Worm (Caenorhabditis elegans) whole organism, young adult: Measurements from ENCODE around the gene rpn-2.

Experiments
- B0261.1 ChIP-seq: sonication (generic microtip); optimal IDR thresholded peaks from 2 replicates; lab custom pipeline; 2016; ENCODE audit warnings: mild to moderate bottlenecking, missing genetic modification characterization, moderate library complexity, missing compliant biosample characterization
- F22D6.2 ChIP-seq: sonication (generic microtip); optimal IDR thresholded peaks from 2 replicates; lab custom pipeline; 2016; ENCODE audit warnings: mild to moderate bottlenecking, missing genetic modification characterization, missing compliant biosample characterization
- F23B12.7 ChIP-seq: sonication (generic microtip); optimal IDR thresholded peaks from 2 replicates; lab custom pipeline; 2017; ENCODE audit warnings: missing genetic modification characterization, mild to moderate bottlenecking, missing compliant biosample characterization, antibody characterized with exemption, moderate library complexity; ENCODE audit not compliant: insufficient read depth
- F33H1.4 ChIP-seq: fragments of 200-800 bp; sonication (Bioruptor generic); IDR thresholded peaks from 2 replicates; pipeline ENCODE4 v1.3.6; 2022; ENCODE audit warnings: missing genetic modification reagents, missing genetic modification characterization, missing compliant biosample characterization
- F52B5.7 ChIP-seq: sonication (generic microtip); optimal IDR thresholded peaks from 2 replicates; lab custom pipeline; 2016; ENCODE audit warnings: mild to moderate bottlenecking, missing genetic modification characterization, missing compliant biosample characterization
- K11D2.4 ChIP-seq: fragments of 200-800 bp; sonication (Bioruptor generic); IDR thresholded peaks from 2 replicates; pipeline ENCODE4 v1.3.6; 2022; ENCODE audit warnings: missing genetic modification reagents, missing genetic modification characterization, missing compliant biosample characterization
- K12H6.12 ChIP-seq: fragments of 200-800 bp; sonication (Bioruptor generic); optimal IDR thresholded peaks from 2 replicates; lab custom pipeline; 2018; ENCODE audit warnings: mild to moderate bottlenecking, missing genetic modification characterization, missing compliant biosample characterization
- T07F8.4 ChIP-seq: sonication (generic microtip); optimal IDR thresholded peaks from 2 replicates; lab custom pipeline; 2016; ENCODE audit warnings: mild to moderate bottlenecking, missing genetic modification characterization, moderate library complexity, missing compliant biosample characterization
- Y95B8A.8 ChIP-seq: fragments of 200-800 bp; sonication (Bioruptor generic); IDR thresholded peaks from 2 replicates; pipeline ENCODE4 v1.3.6; 2022; ENCODE audit warnings: missing genetic modification reagents, missing genetic modification characterization, missing compliant biosample characterization
- atf-7 ChIP-seq: sonication (generic microtip); optimal IDR thresholded peaks from 2 replicates; lab custom pipeline; 2017; ENCODE audit warnings: mild to moderate bottlenecking, missing genetic modification characterization, missing compliant biosample characterization
- athp-1 ChIP-seq: sonication (generic microtip); optimal IDR thresholded peaks from 2 replicates; lab custom pipeline; 2017; ENCODE audit warnings: mild to moderate bottlenecking, missing genetic modification characterization, missing compliant biosample characterization
- attf-3 ChIP-seq: fragments of 200-800 bp; sonication (Bioruptor generic); conservative IDR thresholded peaks from 2 replicates; pipeline ENCODE4 v1.3.6; 2022; ENCODE audit warnings: missing genetic modification reagents, missing genetic modification characterization, missing compliant biosample characterization
- cebp-2 ChIP-seq: fragments of 200-800 bp; sonication (Bioruptor generic); IDR thresholded peaks from 2 replicates; pipeline ENCODE4 v1.3.6; 2022; ENCODE audit warnings: missing genetic modification characterization, missing compliant biosample characterization
- ceh-100 ChIP-seq: fragments of 200-800 bp; sonication (Bioruptor generic); IDR thresholded peaks from 2 replicates; pipeline ENCODE4 v1.3.6; 2022; ENCODE audit warnings: missing genetic modification reagents, missing genetic modification characterization, missing compliant biosample characterization
- ceh-40 ChIP-seq: fragments of 200-800 bp; sonication (Bioruptor generic); IDR thresholded peaks from 2 replicates; pipeline ENCODE4 v1.3.6; 2022; ENCODE audit warnings: missing genetic modification characterization, missing compliant biosample characterization
- ceh-58 ChIP-seq: fragments of 200-800 bp; sonication (Bioruptor generic); IDR thresholded peaks from 2 replicates; pipeline ENCODE4 v1.3.6; 2022; ENCODE audit warnings: missing genetic modification characterization, missing compliant biosample characterization
- ceh-91 ChIP-seq: fragments of 200-800 bp; sonication (Bioruptor generic); IDR thresholded peaks from 2 replicates; pipeline ENCODE4 v1.3.6; 2022; ENCODE audit warnings: missing genetic modification reagents, missing genetic modification characterization, missing compliant biosample characterization
- chd-7 ChIP-seq: sonication (generic microtip); optimal IDR thresholded peaks from 2 replicates; lab custom pipeline; 2016; ENCODE audit warnings: mild to moderate bottlenecking, missing genetic modification characterization, moderate library complexity, missing compliant biosample characterization
- dox-1 ChIP-seq: fragments of 200-800 bp; sonication (Bioruptor generic); IDR thresholded peaks from 2 replicates; pipeline ENCODE4 v1.3.6; 2022; ENCODE audit warnings: missing genetic modification reagents, missing genetic modification characterization, missing compliant biosample characterization
- egl-44 ChIP-seq: fragments of 200-800 bp; sonication (Bioruptor generic); IDR thresholded peaks from 2 replicates; pipeline ENCODE4 v1.3.6; 2022; ENCODE audit warnings: missing genetic modification reagents, missing genetic modification characterization, missing compliant biosample characterization
- egrh-3 ChIP-seq: fragments of 200-800 bp; sonication (Bioruptor generic); IDR thresholded peaks from 2 replicates; pipeline ENCODE4 v1.3.6; 2022; ENCODE audit warnings: missing genetic modification reagents, missing genetic modification characterization, missing compliant biosample characterization
- hmg-1.2 ChIP-seq: fragments of 200-800 bp; sonication (Bioruptor generic); IDR thresholded peaks from 2 replicates; pipeline ENCODE4 v1.3.6; 2022; ENCODE audit warnings: missing genetic modification reagents, missing genetic modification characterization, missing compliant biosample characterization
- hmg-20 ChIP-seq: fragments of 200-800 bp; sonication (Bioruptor generic); IDR thresholded peaks from 2 replicates; pipeline ENCODE4 v1.3.6; 2022; ENCODE audit warnings: missing genetic modification reagents, missing genetic modification characterization, missing compliant biosample characterization
- madf-8 ChIP-seq: fragments of 200-800 bp; sonication (Bioruptor generic); conservative IDR thresholded peaks from 2 replicates; pipeline ENCODE4 v1.3.6; 2022; ENCODE audit warnings: missing genetic modification reagents, missing genetic modification characterization, missing compliant biosample characterization
- mcd-1 ChIP-seq: fragments of 200-800 bp; sonication (Bioruptor generic); IDR thresholded peaks from 2 replicates; pipeline ENCODE4 v1.3.6; 2022; ENCODE audit warnings: missing genetic modification reagents, missing genetic modification characterization, missing compliant biosample characterization
- nfya-1 ChIP-seq: sonication (generic microtip); optimal IDR thresholded peaks from 2 replicates; lab custom pipeline; 2017; ENCODE audit warnings: antibody characterized with exemption, missing compliant biosample characterization, missing genetic modification characterization, borderline replicate concordance; ENCODE audit not compliant: insufficient read depth
- nfya-2 ChIP-seq: fragments of 200-800 bp; sonication (Bioruptor generic); IDR thresholded peaks from 2 replicates; pipeline ENCODE4 v1.3.6; 2022; ENCODE audit warnings: missing genetic modification reagents, missing genetic modification characterization, missing compliant biosample characterization
- nhr-27 ChIP-seq: fragments of 200-800 bp; sonication (Bioruptor generic); optimal IDR thresholded peaks from 2 replicates; lab custom pipeline; 2018; ENCODE audit warnings: mild to moderate bottlenecking, missing genetic modification characterization, moderate library complexity, missing compliant biosample characterization
- nhr-80 ChIP-seq: sonication (generic microtip); optimal IDR thresholded peaks from 2 replicates; lab custom pipeline; 2016; ENCODE audit warnings: missing genetic modification characterization, missing compliant biosample characterization
- pha-4 ChIP-seq: fragments of 150-350 bp; sonication (generic microtip); optimal IDR thresholded peaks from 2 replicates; lab custom pipeline; 2014; ENCODE audit warnings: missing biosample characterization, missing genetic modification reagents, missing genetic modification characterization
- rcor-1 ChIP-seq: fragments of 200-800 bp; sonication (Bioruptor generic); IDR thresholded peaks from 2 replicates; pipeline ENCODE4 v1.3.6; 2022; ENCODE audit warnings: missing genetic modification reagents, missing genetic modification characterization, missing compliant biosample characterization
- rec-8 ChIP-seq, 2 experiments: sonication (generic microtip); optimal IDR thresholded peaks; 2 replicates each; lab custom pipeline; 2016; ENCODE audit warnings: mild to moderate bottlenecking in 2 of 2, missing genetic modification characterization in 2 of 2, missing genetic modification reagents in 2 of 2, missing genotype in 2 of 2, missing biosample characterization in 1 of 2, missing compliant biosample characterization in 1 of 2, moderate library complexity in 1 of 2
- rpc-1 ChIP-seq, 2 experiments: fragments of 150-350 bp in 1 of 2; sonication (generic microtip) in 1 of 2; optimal IDR thresholded peaks; 2 replicates each; lab custom pipeline; 2014 to 2018; ENCODE audit warnings: missing biosample characterization in 1 of 2, missing genetic modification characterization in 1 of 2, missing genetic modification reagents in 1 of 2, missing genotype in 1 of 2
- sdz-38 ChIP-seq: sonication (generic microtip); optimal IDR thresholded peaks from 2 replicates; lab custom pipeline; 2016; ENCODE audit warnings: missing genotype, missing genetic modification characterization, missing compliant biosample characterization
- snpc-1.1 ChIP-seq: sonication (generic microtip); optimal IDR thresholded peaks from 2 replicates; lab custom pipeline; 2017; ENCODE audit warnings: missing genetic modification characterization, mild to moderate bottlenecking, missing compliant biosample characterization, antibody characterized with exemption, moderate library complexity, missing genotype, missing genetic modification reagents; ENCODE audit not compliant: insufficient read depth
- sptf-2 ChIP-seq: fragments of 200-800 bp; sonication (Bioruptor generic); optimal IDR thresholded peaks from 2 replicates; lab custom pipeline; 2018; ENCODE audit warnings: mild to moderate bottlenecking, missing genetic modification characterization, missing compliant biosample characterization
- tbp1 ChIP-seq: fragments of 200-800 bp; sonication (Bioruptor generic); optimal IDR thresholded peaks from 2 replicates; lab custom pipeline; 2018; ENCODE audit warnings: mild to moderate bottlenecking, missing genetic modification characterization, missing compliant biosample characterization
- tbx-9 ChIP-seq: sonication (generic microtip); optimal IDR thresholded peaks from 2 replicates; lab custom pipeline; 2016; ENCODE audit warnings: borderline replicate concordance, missing genetic modification characterization, inconsistent platforms, missing compliant biosample characterization
- tlf-1 ChIP-seq: fragments of 200-800 bp; sonication (Bioruptor generic); optimal IDR thresholded peaks from 2 replicates; lab custom pipeline; 2018; ENCODE audit warnings: mild to moderate bottlenecking, missing genetic modification characterization, missing compliant biosample characterization
- unc-130 ChIP-seq: sonication (generic microtip); optimal IDR thresholded peaks from 2 replicates; lab custom pipeline; 2016; ENCODE audit warnings: missing genetic modification reagents, missing genetic modification characterization, missing compliant biosample characterization
- xnd-1 ChIP-seq: sonication (generic microtip); optimal IDR thresholded peaks from 2 replicates; lab custom pipeline; 2016; ENCODE audit warnings: missing genotype, missing genetic modification reagents, missing genetic modification characterization, missing compliant biosample characterization
- ztf-22 ChIP-seq: fragments of 200-800 bp; sonication (Bioruptor generic); optimal IDR thresholded peaks from 2 replicates; lab custom pipeline; 2018; ENCODE audit warnings: mild to moderate bottlenecking, missing genetic modification characterization, moderate library complexity, missing compliant biosample characterization
- ztf-25 ChIP-seq: fragments of 200-800 bp; sonication (Bioruptor generic); IDR thresholded peaks from 2 replicates; pipeline ENCODE4 v1.3.6; 2022; ENCODE audit warnings: missing genetic modification reagents, missing genetic modification characterization, missing compliant biosample characterization
- ztf-26 ChIP-seq: sonication (generic microtip); optimal IDR thresholded peaks from 2 replicates; lab custom pipeline; 2017; ENCODE audit warnings: missing genetic modification characterization, missing compliant biosample characterization
- ztf-28 ChIP-seq: fragments of 200-800 bp; sonication (Bioruptor generic); IDR thresholded peaks from 2 replicates; pipeline ENCODE4 v1.3.6; 2022; ENCODE audit warnings: missing genetic modification reagents, missing genetic modification characterization, missing compliant biosample characterization
- ztf-3 ChIP-seq: fragments of 200-800 bp; sonication (Bioruptor generic); optimal IDR thresholded peaks from 2 replicates; lab custom pipeline; 2018; ENCODE audit warnings: mild to moderate bottlenecking, missing genetic modification characterization, missing compliant biosample characterization

The rpn-2 gene

DNA sequence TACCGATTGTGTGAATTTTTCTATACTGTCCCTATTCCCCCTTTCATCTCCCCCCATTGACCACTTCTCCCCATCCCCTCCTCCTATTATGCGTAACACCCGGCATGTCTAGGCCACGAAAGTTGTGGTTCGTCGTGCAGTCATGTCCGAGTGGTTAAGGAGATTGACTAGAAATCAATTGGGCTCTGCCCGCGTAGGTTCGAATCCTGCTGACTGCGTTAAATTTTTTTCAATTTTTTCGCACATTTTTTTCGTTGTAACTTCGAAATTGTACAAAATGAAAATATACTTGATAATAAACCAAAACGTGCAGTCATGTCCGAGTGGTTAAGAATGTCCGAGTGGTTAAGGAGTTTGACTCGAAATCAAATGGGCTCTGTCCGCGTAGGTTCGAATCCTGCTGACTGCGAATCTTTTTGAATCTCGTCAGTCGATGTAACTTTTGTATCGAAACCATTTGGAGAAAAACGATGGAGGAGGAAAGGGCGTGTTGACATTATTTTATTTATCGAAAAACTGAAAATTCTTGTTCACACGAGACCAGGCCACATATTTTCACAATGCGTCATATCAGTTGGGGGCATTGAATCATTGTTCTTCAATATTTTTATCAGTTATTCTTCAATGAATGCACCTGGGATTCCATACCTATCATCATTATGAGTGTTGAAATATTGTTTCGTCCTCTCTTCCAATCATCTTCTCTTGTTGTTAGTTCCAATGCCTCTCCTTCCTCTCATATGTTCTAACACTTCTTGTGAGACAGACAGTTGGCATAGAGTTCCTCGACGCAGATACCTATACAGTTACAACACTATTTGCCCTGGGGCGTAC, 40.1 kb upstream of the rpn-2 start, which contains the start of gene nfm-1:
Gene nfm-1 (plus strand): TSS at position 812 of the 834 bp plus-strand sequence.
- peak; percentile 8 for TF ChIP-seq tlf-1 (GFP tag; lab: Kevin White, UChicago)
- TF ChIP-seq ztf-22: no peak
- TF ChIP-seq rcor-1: peak; percentile 76
- TF ChIP-seq nhr-27 (tag; lab: Kevin White, UChicago): no peak
- peak; percentile 50 for TF ChIP-seq F23B12.7
- TF ChIP-seq B0261.1 (tag; lab: Kevin White, UChicago): peak; percentile 99
- peak; percentile 69 for TF ChIP-seq ztf-26 (tag; lab: Kevin White, UChicago)
- TF ChIP-seq sdz-38 (tag; lab: Kevin White, UChicago): no peak
- TF ChIP-seq nfya-1 (tag; lab: Kevin White, UChicago): no peak
- TF ChIP-seq nfya-2: no peak
- TF ChIP-seq ztf-28: 0 out of 2 replicates have a peak, but pooled peaks have one; percentile 49
- peak; percentile 44 for TF ChIP-seq F33H1.4 (GFP tag; lab: Robert Waterston, UW)
- peak; percentile 71 for TF ChIP-seq athp-1 (tag; lab: Kevin White, UChicago)
- TF ChIP-seq pha-4 (tag; lab: Kevin White, UChicago): peak; percentile 28
- TF ChIP-seq egrh-3 (GFP tag; lab: Robert Waterston, UW): no peak
- peak; percentile 57 for TF ChIP-seq T07F8.4
- TF ChIP-seq hmg-1.2: peak; percentile 82
- peak; percentile 71 for TF ChIP-seq dox-1 (GFP tag; lab: Robert Waterston, UW)
- TF ChIP-seq K12H6.12 (tag; lab: Kevin White, UChicago): peak; percentile 61
- TF ChIP-seq chd-7 (tag; lab: Kevin White, UChicago): peak; percentile 84
- peak; percentile 45 to 54 for TF ChIP-seq rec-8 (tag; optimal IDR thresholded peaks at IDR 0.05; lab: Kevin White, UChicago)
- TF ChIP-seq rpc-1 (optimal IDR thresholded peaks at IDR 0.05; lab: Kevin White, UChicago): peak; percentile 84
- peak; percentile 91 for TF ChIP-seq rpc-1 (tag; optimal IDR thresholded peaks at IDR 0.05; lab: Kevin White, UChicago)
- 0 out of 2 replicates have a peak, but pooled peaks have one; percentile 56 for TF ChIP-seq ceh-40 (GFP tag; lab: Robert Waterston, UW)
- TF ChIP-seq nhr-80 (tag; lab: Kevin White, UChicago): peak; percentile 99
- peak; percentile 70 for TF ChIP-seq atf-7 (tag; lab: Kevin White, UChicago)
- peak; percentile 54; the same call in 1 of the 2 replicates for TF ChIP-seq ceh-100
- peak; percentile 69; the same call in 1 of the 2 replicates for TF ChIP-seq attf-3
- TF ChIP-seq K11D2.4 (GFP tag; lab: Robert Waterston, UW): no peak
- TF ChIP-seq hmg-20: peak; percentile 46; the same call in 1 of the 2 replicates
- TF ChIP-seq tbp1 (GFP tag; lab: Kevin White, UChicago): peak; percentile 98
- TF ChIP-seq ceh-58 (GFP tag; lab: Robert Waterston, UW): no peak
- peak; percentile 69 for TF ChIP-seq F52B5.7 (tag; lab: Kevin White, UChicago)
- 0 out of 2 replicates have a peak, but pooled peaks have one; percentile 66 for TF ChIP-seq cebp-2 (GFP tag; lab: Robert Waterston, UW)
- no peak for TF ChIP-seq xnd-1 (tag; lab: Kevin White, UChicago)
- peak; percentile 78 for TF ChIP-seq egl-44
- no peak for TF ChIP-seq sptf-2 (GFP tag; lab: Kevin White, UChicago)
- 0 out of 2 replicates have a peak, but pooled peaks have one; percentile 5 for TF ChIP-seq Y95B8A.8 (GFP tag; lab: Robert Waterston, UW)
- no peak for TF ChIP-seq ztf-3 (GFP tag; lab: Kevin White, UChicago)
- TF ChIP-seq F22D6.2 (tag; lab: Kevin White, UChicago): peak; percentile 27
- TF ChIP-seq ceh-91 (GFP tag; lab: Robert Waterston, UW): peak; percentile 39; the same call in 1 of the 2 replicates
- no peak for TF ChIP-seq tbx-9 (tag; lab: Kevin White, UChicago)
- peak; percentile 54 for TF ChIP-seq unc-130 (GFP tag; lab: Kevin White, UChicago)
- TF ChIP-seq madf-8 (GFP tag; lab: Robert Waterston, UW): peak; percentile 41; the same call in 1 of the 2 replicates
- peak; percentile 62 for TF ChIP-seq mcd-1 (GFP tag; lab: Robert Waterston, UW)
- no peak for TF ChIP-seq ztf-25 (GFP tag; lab: Robert Waterston, UW)
- peak; percentile 57 for TF ChIP-seq snpc-1.1
